Fruit fly (Drosophila melanogaster) whole organism, wandering third instar larva: ENCODE data around the gene Cad88C.

Experiments used
- Abd-B ChIP-seq: fragments of >200 bp; optimal IDR thresholded peaks from 2 replicates; lab custom pipeline; 2017; ENCODE audit warnings: missing biosample characterization, missing genetic modification characterization
- CG32264 ChIP-seq: fragments of 200-800 bp; sonication (Bioruptor generic); optimal IDR thresholded peaks from 2 replicates; lab custom pipeline; 2016; ENCODE audit warnings: missing biosample characterization, missing genetic modification characterization
- CG9705 ChIP-seq: fragments of 200-800 bp; sonication (Bioruptor generic); optimal IDR thresholded peaks from 2 replicates; lab custom pipeline; 2018; ENCODE audit warnings: missing biosample characterization, mild to moderate bottlenecking, missing genetic modification characterization
- CrebA ChIP-seq: fragments of 200-800 bp; sonication (Bioruptor generic); optimal IDR thresholded peaks from 2 replicates; lab custom pipeline; 2016; ENCODE audit warnings: missing biosample characterization, mild to moderate bottlenecking, missing genetic modification characterization, borderline replicate concordance
- Dfd ChIP-seq: fragments of >200 bp; optimal IDR thresholded peaks from 2 replicates; lab custom pipeline; 2017; ENCODE audit warnings: missing biosample characterization, missing genetic modification characterization
- Dif ChIP-seq: fragments of 200-275, 200-300 bp; sonication (Bioruptor generic); optimal IDR thresholded peaks from 2 replicates; lab custom pipeline; 2018; ENCODE audit warnings: missing biosample characterization, missing genetic modification characterization; ENCODE audit not compliant: partially characterized antibody
- GATAd ChIP-seq: sonication (Bioruptor generic); optimal IDR thresholded peaks from 2 replicates; lab custom pipeline; 2016; ENCODE audit warnings: missing biosample characterization, missing genetic modification characterization
- HLH106 ChIP-seq: fragments of 200-800 bp; optimal IDR thresholded peaks from 3 replicates; lab custom pipeline; 2019; ENCODE audit warnings: missing biosample characterization, mild to moderate bottlenecking, missing genetic modification characterization, moderate library complexity
- Hnf4 ChIP-seq: fragments of 200-800 bp; sonication (Bioruptor generic); optimal IDR thresholded peaks from 2 replicates; lab custom pipeline; 2016; ENCODE audit warnings: missing biosample characterization, mild to moderate bottlenecking, missing genetic modification characterization
- Hr78 ChIP-seq: fragments of >200 bp; optimal IDR thresholded peaks from 2 replicates; lab custom pipeline; 2017; ENCODE audit warnings: missing biosample characterization, missing genetic modification characterization
- Hr83 ChIP-seq: fragments of 200-300 bp; sonication (Bioruptor generic); optimal IDR thresholded peaks from 2 replicates; lab custom pipeline; 2016; ENCODE audit warnings: missing biosample characterization, mild to moderate bottlenecking, missing genetic modification characterization, moderate library complexity; ENCODE audit not compliant: poor library complexity, severe bottlenecking
- Jra ChIP-seq: sonication (Bioruptor generic); optimal IDR thresholded peaks from 2 replicates; lab custom pipeline; 2016; ENCODE audit warnings: missing biosample characterization, missing genetic modification characterization
- Mio ChIP-seq: sonication (Bioruptor generic); optimal IDR thresholded peaks from 2 replicates; lab custom pipeline; 2016; ENCODE audit warnings: missing biosample characterization, missing genetic modification characterization
- Myc ChIP-seq: fragments of >200 bp; optimal IDR thresholded peaks from 2 replicates; lab custom pipeline; 2017
- N ChIP-seq: fragments of >200 bp; optimal IDR thresholded peaks from 2 replicates; lab custom pipeline; 2018; ENCODE audit warnings: missing biosample characterization, missing external identifiers, missing genetic modification characterization
- OdsH ChIP-seq: fragments of 200-800 bp; sonication (Bioruptor generic); optimal IDR thresholded peaks from 2 replicates; lab custom pipeline; 2016; ENCODE audit warnings: missing biosample characterization, mild to moderate bottlenecking, missing genetic modification characterization
- Rel ChIP-seq, 2 experiments: fragments of 200-800 bp; sonication (Bioruptor generic) in 1 of 2; optimal IDR thresholded peaks; 2 replicates in 1 of 2; 3 replicates in 1 of 2; lab custom pipeline; 2016 to 2019; ENCODE audit warnings: mild to moderate bottlenecking in 2 of 2, missing biosample characterization in 2 of 2, missing genetic modification characterization in 2 of 2, moderate library complexity in 1 of 2
- Sp1 ChIP-seq: fragments of 200-800 bp; sonication (Bioruptor generic); optimal IDR thresholded peaks from 3 replicates; lab custom pipeline; 2019; ENCODE audit warnings: missing biosample characterization, mild to moderate bottlenecking, missing genetic modification characterization, moderate library complexity
- Vsx2 ChIP-seq: fragments of 200-300, 225-300 bp; sonication (Bioruptor generic); optimal IDR thresholded peaks from 2 replicates; lab custom pipeline; 2018; ENCODE audit warnings: missing biosample characterization, missing genetic modification characterization; ENCODE audit not compliant: partially characterized antibody
- br ChIP-seq: fragments of 200-800 bp; sonication (Bioruptor generic); optimal IDR thresholded peaks from 2 replicates; lab custom pipeline; 2016; ENCODE audit warnings: missing biosample characterization, missing genetic modification characterization
- brk ChIP-seq: fragments of 200-800 bp; sonication (Bioruptor generic); optimal IDR thresholded peaks from 2 replicates; lab custom pipeline; 2016; ENCODE audit warnings: missing biosample characterization, mild to moderate bottlenecking, missing genetic modification characterization
- dl ChIP-seq, 2 experiments: fragments of 175-275, 200-275 bp in 1 of 2; fragments of 200-275 bp in 1 of 2; sonication (Bioruptor generic); optimal IDR thresholded peaks; lab custom pipeline; 2018; ENCODE audit warnings: mild to moderate bottlenecking in 2 of 2, missing biosample characterization in 2 of 2, missing genetic modification characterization in 2 of 2, moderate library complexity in 2 of 2; ENCODE audit not compliant: partially characterized antibody in 2 of 2, insufficient read depth in 1 of 2
- dmrt93B ChIP-seq: fragments of 200-800 bp; sonication (Bioruptor generic); optimal IDR thresholded peaks from 2 replicates; lab custom pipeline; 2018; ENCODE audit warnings: missing biosample characterization, mild to moderate bottlenecking, missing genetic modification characterization
- dsf ChIP-seq: sonication (Bioruptor generic); optimal IDR thresholded peaks from 2 replicates; lab custom pipeline; 2016; ENCODE audit warnings: missing biosample characterization, missing genetic modification characterization, borderline replicate concordance
- ey ChIP-seq: fragments of 200-800 bp; sonication (Bioruptor generic); optimal IDR thresholded peaks from 2 replicates; lab custom pipeline; 2016; ENCODE audit warnings: missing biosample characterization, missing genetic modification characterization
- foxo ChIP-seq, 2 experiments: fragments of 200-800 bp; sonication (Bioruptor generic); optimal IDR thresholded peaks; 2 replicates in 1 of 2; 3 replicates in 1 of 2; lab custom pipeline; 2016 to 2017; ENCODE audit warnings: missing biosample characterization in 2 of 2, missing genetic modification characterization in 2 of 2
- fru ChIP-seq: fragments of 200-800 bp; sonication (Bioruptor generic); optimal IDR thresholded peaks from 3 replicates; lab custom pipeline; 2016; ENCODE audit warnings: missing biosample characterization, mild to moderate bottlenecking, missing genetic modification characterization
- h ChIP-seq: fragments of 200-800 bp; sonication (Bioruptor generic); optimal IDR thresholded peaks from 3 replicates; lab custom pipeline; 2016; ENCODE audit warnings: missing biosample characterization, mild to moderate bottlenecking, missing genetic modification characterization
- jim ChIP-seq: fragments of 175-275, 200-325 bp; sonication (Bioruptor generic); optimal IDR thresholded peaks from 2 replicates; lab custom pipeline; 2016; ENCODE audit warnings: missing biosample characterization, mild to moderate bottlenecking, missing genetic modification characterization
- lola ChIP-seq: fragments of >200 bp; optimal IDR thresholded peaks from 2 replicates; lab custom pipeline; 2017; ENCODE audit warnings: missing biosample characterization, missing genetic modification characterization
- pan ChIP-seq: fragments of >200 bp; optimal IDR thresholded peaks from 2 replicates; lab custom pipeline; 2017
- psq ChIP-seq: fragments of 200-800 bp; sonication (Bioruptor generic); optimal IDR thresholded peaks from 3 replicates; lab custom pipeline; 2017; ENCODE audit warnings: missing biosample characterization, mild to moderate bottlenecking, missing genetic modification characterization, moderate library complexity
- rgr ChIP-seq: fragments of 200-800 bp; sonication (Bioruptor generic); optimal IDR thresholded peaks from 3 replicates; lab custom pipeline; 2016; ENCODE audit warnings: missing biosample characterization, mild to moderate bottlenecking, missing genetic modification characterization
- sage ChIP-seq: fragments of 200-800 bp; sonication (Bioruptor generic); optimal IDR thresholded peaks from 2 replicates; lab custom pipeline; 2016; ENCODE audit warnings: missing biosample characterization, mild to moderate bottlenecking, missing genetic modification characterization
- sv ChIP-seq: fragments of 200-800 bp; sonication (Bioruptor generic); optimal IDR thresholded peaks from 3 replicates; lab custom pipeline; 2016; ENCODE audit warnings: missing biosample characterization, missing genetic modification characterization
- tai ChIP-seq: sonication (Bioruptor generic); optimal IDR thresholded peaks from 2 replicates; lab custom pipeline; 2016; ENCODE audit warnings: missing biosample characterization, missing genetic modification characterization
- usp ChIP-seq: fragments of >200 bp; optimal IDR thresholded peaks from 2 replicates; lab custom pipeline; 2017; ENCODE audit warnings: missing biosample characterization, missing genetic modification characterization
- woc ChIP-seq: sonication (Bioruptor generic); optimal IDR thresholded peaks from 2 replicates; lab custom pipeline; 2016; ENCODE audit warnings: missing biosample characterization, mild to moderate bottlenecking, missing genetic modification characterization

The Cad88C gene

DNA sequence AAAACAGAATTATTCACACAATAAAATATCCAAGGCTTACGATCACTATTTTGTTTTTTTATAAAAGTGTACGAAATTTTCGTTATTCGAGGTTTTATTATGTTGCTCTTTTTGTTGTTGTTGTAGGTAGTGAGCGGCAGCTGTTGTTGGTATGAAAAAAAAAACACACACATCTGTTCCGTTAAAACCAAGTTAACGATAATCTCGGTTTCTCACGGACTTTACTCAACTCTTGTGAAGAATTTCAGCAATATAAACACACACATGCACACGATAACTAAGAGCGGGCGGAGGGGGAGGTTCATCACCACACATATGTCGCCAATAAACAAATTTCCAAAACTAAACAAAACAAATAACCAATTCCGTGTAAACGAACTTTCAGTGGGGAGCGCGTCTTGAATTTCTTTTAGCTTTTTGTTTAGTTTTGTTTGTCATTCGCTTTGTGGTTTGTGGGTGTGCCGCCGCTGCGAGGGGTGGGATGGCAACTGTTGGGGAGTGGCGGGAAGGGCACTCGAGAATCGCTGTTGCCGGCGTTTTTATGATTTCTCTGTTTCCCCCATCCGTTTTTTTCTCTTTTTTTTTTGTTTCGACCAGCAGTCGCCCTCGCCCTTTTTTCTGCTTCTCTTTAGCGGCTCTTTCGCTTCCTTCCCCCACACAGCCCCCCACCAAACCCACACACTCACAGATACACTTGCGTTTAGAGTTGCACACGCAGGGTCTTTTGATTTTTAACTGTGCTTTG is 24.1 kb downstream of the Cad88C start:
- TF ChIP-seq foxo (GFP tag; optimal IDR thresholded peaks at IDR 0.05; lab: Kevin White, UChicago), result no peak
- no peak for TF ChIP-seq Hr78 (GFP tag; lab: Kevin White, UChicago)
- TF ChIP-seq dsf (GFP tag; lab: Kevin White, UChicago), result no peak
- TF ChIP-seq lola (GFP tag; lab: Kevin White, UChicago), result no peak
- no peak for TF ChIP-seq CG9705 (GFP tag; lab: Kevin White, UChicago)
- no peak for TF ChIP-seq Myc
- TF ChIP-seq brk (GFP tag; lab: Kevin White, UChicago), result no peak
- TF ChIP-seq dmrt93B (GFP tag; lab: Kevin White, UChicago), result no peak
- no peak for TF ChIP-seq Abd-B (GFP tag; lab: Kevin White, UChicago)
- TF ChIP-seq psq, result peak; percentile 98
- peak; percentile 12 for TF ChIP-seq br (GFP tag; lab: Kevin White, UChicago)
- TF ChIP-seq ey, result no peak
- peak; percentile 68 for TF ChIP-seq jim (GFP tag; lab: Kevin White, UChicago)
- no peak for TF ChIP-seq tai
- TF ChIP-seq OdsH (GFP tag; lab: Kevin White, UChicago), result no peak
- no peak for TF ChIP-seq CrebA (GFP tag; lab: Kevin White, UChicago)
- TF ChIP-seq Dif, result no peak
- TF ChIP-seq Jra, result no peak
- TF ChIP-seq dl (GFP tag; optimal IDR thresholded peaks at IDR 0.05; lab: Kevin White, UChicago; ENCODE audit: insufficient read depth in 1 of 2, partially characterized antibody in 2 of 2), result no peak
- no peak for TF ChIP-seq fru (GFP tag; lab: Kevin White, UChicago)
- no peak for TF ChIP-seq N
- TF ChIP-seq Hr83 (GFP tag; lab: Kevin White, UChicago), result no peak
- no peak for TF ChIP-seq Sp1 (GFP tag; lab: Kevin White, UChicago)
- no peak for TF ChIP-seq rgr (GFP tag; lab: Kevin White, UChicago)
- TF ChIP-seq pan, result no peak
- TF ChIP-seq woc (GFP tag; lab: Kevin White, UChicago), result no peak

DNA sequence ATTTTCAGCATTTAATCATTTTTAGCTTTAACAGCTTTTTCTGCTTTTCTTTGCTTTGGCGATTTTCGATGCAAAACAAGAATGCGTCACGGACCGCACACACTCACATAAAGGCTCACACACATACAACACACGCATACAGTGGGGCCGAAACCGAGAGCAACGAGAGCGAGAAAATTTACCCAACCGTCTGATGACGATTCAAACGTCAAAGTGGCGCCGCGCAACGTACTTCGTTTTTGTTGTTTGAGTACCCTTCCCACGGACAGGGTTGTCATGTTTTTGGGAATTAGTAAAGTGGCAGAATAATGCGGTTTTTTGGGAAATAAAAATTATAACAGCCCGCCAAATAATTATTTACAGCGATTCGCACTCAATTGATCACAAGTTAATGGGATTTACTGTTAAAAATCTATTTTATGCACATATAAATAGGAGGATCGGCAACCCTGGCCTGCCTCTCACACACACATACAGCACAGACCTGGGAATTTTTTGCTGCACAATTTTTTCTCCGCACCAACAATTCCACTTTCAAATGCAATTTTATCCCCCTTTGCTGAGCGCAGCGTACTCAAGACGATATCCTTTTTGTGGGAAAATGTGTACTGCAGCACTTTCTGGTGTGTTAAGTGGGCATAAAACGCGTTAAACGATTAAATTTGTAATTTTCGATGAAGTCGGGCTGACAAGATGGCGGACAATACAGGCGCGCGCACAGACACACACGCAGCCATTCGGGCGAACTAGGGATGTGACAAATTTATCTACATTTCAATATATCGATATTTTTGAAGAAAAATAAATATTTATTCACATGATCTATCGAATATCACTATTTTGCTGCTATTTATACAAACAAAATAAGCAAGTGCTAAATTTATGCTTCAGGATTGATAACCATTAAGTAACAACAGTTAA is 25.0 kb downstream of the Cad88C start:
- TF ChIP-seq GATAd (GFP tag; lab: Kevin White, UChicago), result peak; percentile 57
- TF ChIP-seq dsf (GFP tag; lab: Kevin White, UChicago), result peak; percentile 83
- TF ChIP-seq Vsx2 (GFP tag; lab: Kevin White, UChicago), result no peak
- TF ChIP-seq N, result no peak
- peak; percentile 85 for TF ChIP-seq dmrt93B (GFP tag; lab: Kevin White, UChicago)
- TF ChIP-seq pan, result no peak
- TF ChIP-seq lola (GFP tag; lab: Kevin White, UChicago), result no peak
- peak; percentile 71 for TF ChIP-seq Hr83 (GFP tag; lab: Kevin White, UChicago)
- TF ChIP-seq Rel (GFP tag; optimal IDR thresholded peaks at IDR 0.05; lab: Kevin White, UChicago), result peak; percentile 55
- TF ChIP-seq Rel (tag; optimal IDR thresholded peaks at IDR 0.05; lab: Kevin White, UChicago), result peak; percentile 94
- peak; percentile 94 for TF ChIP-seq psq
- TF ChIP-seq h (GFP tag; lab: Kevin White, UChicago), result peak; percentile 97
- no peak for TF ChIP-seq Dfd (GFP tag; lab: Kevin White, UChicago)
- TF ChIP-seq Sp1 (GFP tag; lab: Kevin White, UChicago), result peak; percentile 96
- TF ChIP-seq OdsH (GFP tag; lab: Kevin White, UChicago), result peak; percentile 96
- peak; percentile 95 for TF ChIP-seq CG9705 (GFP tag; lab: Kevin White, UChicago)
- peak; percentile 96 for TF ChIP-seq ey
- peak; percentile 96 for TF ChIP-seq rgr (GFP tag; lab: Kevin White, UChicago)
- TF ChIP-seq CrebA (GFP tag; lab: Kevin White, UChicago), result no peak
- peak; percentile 95 for TF ChIP-seq woc (GFP tag; lab: Kevin White, UChicago)
- TF ChIP-seq fru (GFP tag; lab: Kevin White, UChicago), result peak; percentile 95
- TF ChIP-seq dl (GFP tag; optimal IDR thresholded peaks at IDR 0.05; lab: Kevin White, UChicago; ENCODE audit: insufficient read depth in 1 of 2, partially characterized antibody in 2 of 2), result peak in 1 of 2 experiments; percentile 34
- TF ChIP-seq Dif, result peak; percentile 71
- peak; percentile 88 for TF ChIP-seq Jra
- no peak for TF ChIP-seq tai
- no peak for TF ChIP-seq jim (GFP tag; lab: Kevin White, UChicago)
- peak; percentile 96 for TF ChIP-seq HLH106
- TF ChIP-seq Myc, result no peak
- no peak for TF ChIP-seq usp
- peak; percentile 81 to 97 for TF ChIP-seq foxo (GFP tag; optimal IDR thresholded peaks at IDR 0.05; lab: Kevin White, UChicago)
- peak; percentile 89 for TF ChIP-seq brk (GFP tag; lab: Kevin White, UChicago)
- peak; percentile 66 for TF ChIP-seq Mio (GFP tag; lab: Kevin White, UChicago)
- TF ChIP-seq sage (GFP tag; lab: Kevin White, UChicago), result peak; percentile 85
- peak; percentile 84 for TF ChIP-seq Hnf4 (GFP tag; lab: Kevin White, UChicago)
- TF ChIP-seq CG32264 (GFP tag; lab: Kevin White, UChicago), result peak; percentile 93
- peak; percentile 96 for TF ChIP-seq br (GFP tag; lab: Kevin White, UChicago)
- TF ChIP-seq Hr78 (GFP tag; lab: Kevin White, UChicago), result no peak
- no peak for TF ChIP-seq Abd-B (GFP tag; lab: Kevin White, UChicago)
- TF ChIP-seq sv (GFP tag; lab: Kevin White, UChicago), result peak; percentile 92
